Fruit fly (Drosophila melanogaster): Measurements from ENCODE around the gene rhea.

rhea gene

dm6 chr3L:8557018-8557417, 12.2 kb downstream of the rhea start:
- no peak for TF ChIP-seq psq (GFP tag; optimal IDR thresholded peaks at IDR 0.05)
- TF ChIP-seq pan (optimal IDR thresholded peaks at IDR 0.05): no peak
- TF ChIP-seq CG32264 (GFP tag; optimal IDR thresholded peaks at IDR 0.05): no peak
- TF ChIP-seq Hnf4 (GFP tag; optimal IDR thresholded peaks at IDR 0.05): no peak
- no peak for TF ChIP-seq jim (GFP tag; optimal IDR thresholded peaks at IDR 0.05)
- TF ChIP-seq Vsx2 (GFP tag; optimal IDR thresholded peaks at IDR 0.05; ENCODE audit: partially characterized antibody): no peak
- TF ChIP-seq rgr (GFP tag; optimal IDR thresholded peaks at IDR 0.05): no peak

- TF ChIP-seq Vsx2 (GFP tag; optimal IDR thresholded peaks at IDR 0.05; ENCODE audit: partially characterized antibody) (peak; percentile 81), dl (GFP tag; optimal IDR thresholded peaks at IDR 0.05; ENCODE audit: insufficient read depth in 1 of 2, partially characterized antibody in 2 of 2) (peak in 1 of 2 experiments; percentile 12), CG9705 (GFP tag; optimal IDR thresholded peaks at IDR 0.05) (no peak), Jra (GFP tag; optimal IDR thresholded peaks at IDR 0.05) (no peak), rgr (GFP tag; optimal IDR thresholded peaks at IDR 0.05) (no peak), ey (GFP tag; optimal IDR thresholded peaks at IDR 0.05) (no peak), foxo (GFP tag; optimal IDR thresholded peaks at IDR 0.05) (no peak), Dfd (GFP tag; optimal IDR thresholded peaks at IDR 0.05) (no peak), dmrt93B (GFP tag; optimal IDR thresholded peaks at IDR 0.05) (no peak), brk (GFP tag; optimal IDR thresholded peaks at IDR 0.05) (no peak), psq (GFP tag; optimal IDR thresholded peaks at IDR 0.05) (no peak), br (GFP tag; optimal IDR thresholded peaks at IDR 0.05) (no peak), HLH106 (tag; optimal IDR thresholded peaks at IDR 0.05) (no peak), Hr78 (GFP tag; optimal IDR thresholded peaks at IDR 0.05) (no peak), Sp1 (GFP tag; optimal IDR thresholded peaks at IDR 0.05) (no peak), fru (GFP tag; optimal IDR thresholded peaks at IDR 0.05) (no peak), jim (GFP tag; optimal IDR thresholded peaks at IDR 0.05) (no peak), sage (GFP tag; optimal IDR thresholded peaks at IDR 0.05) (no peak), Dif (GFP tag; optimal IDR thresholded peaks at IDR 0.05; ENCODE audit: partially characterized antibody) (peak; percentile 31), Abd-B (GFP tag; optimal IDR thresholded peaks at IDR 0.05) (no peak), N (GFP tag; optimal IDR thresholded peaks at IDR 0.05) (no peak), Rel (GFP tag; optimal IDR thresholded peaks at IDR 0.05) (no peak), Rel (tag; optimal IDR thresholded peaks at IDR 0.05) (no peak), tai (GFP tag; optimal IDR thresholded peaks at IDR 0.05) (no peak), dsf (GFP tag; optimal IDR thresholded peaks at IDR 0.05; ENCODE audit: borderline replicate concordance) (no peak), pan (optimal IDR thresholded peaks at IDR 0.05) (no peak)
Measured at dm6 chr3L:8559754-8560328, 15.0 kb downstream of the rhea start.

- TF ChIP-seq CG32264 (GFP tag; optimal IDR thresholded peaks at IDR 0.05): no peak
Measured at dm6 chr3L:8560637-8561036, 15.8 kb downstream of the rhea start.

- TF ChIP-seq h (GFP tag; optimal IDR thresholded peaks at IDR 0.05) (no peak), pan (optimal IDR thresholded peaks at IDR 0.05) (no peak), psq (GFP tag; optimal IDR thresholded peaks at IDR 0.05) (peak; percentile 26), foxo (GFP tag; optimal IDR thresholded peaks at IDR 0.05) (peak in 1 of 2 experiments; percentile 34), Rel (GFP tag; optimal IDR thresholded peaks at IDR 0.05) (no peak), Rel (tag; optimal IDR thresholded peaks at IDR 0.05) (peak; percentile 57), rgr (GFP tag; optimal IDR thresholded peaks at IDR 0.05) (peak; percentile 46), Dif (GFP tag; optimal IDR thresholded peaks at IDR 0.05; ENCODE audit: partially characterized antibody) (no peak), ey (GFP tag; optimal IDR thresholded peaks at IDR 0.05) (no peak), sv (GFP tag; optimal IDR thresholded peaks at IDR 0.05) (no peak), CG9705 (GFP tag; optimal IDR thresholded peaks at IDR 0.05) (no peak), sage (GFP tag; optimal IDR thresholded peaks at IDR 0.05) (no peak), lola (GFP tag; optimal IDR thresholded peaks at IDR 0.05) (no peak)
Measured at dm6 chr3L:8575844-8576842, 31.3 kb downstream of the rhea start, which contains the start of the genes CG6638 and CG43078. Gene CG6638, minus strand, starts transcription at chr3L:8576078. Gene CG43078, plus strand, starts transcription at chr3L:8576808.
